Fruit fly (Drosophila melanogaster) whole organism, prepupa: ENCODE results near the gene CG4829.

ENCODE experiments used
- Blimp-1 ChIP-seq: fragments of 200-800 bp; sonication (Bioruptor generic); optimal IDR thresholded peaks from 3 replicates; lab custom pipeline; 2017; ENCODE audit warnings: missing biosample characterization, missing genetic modification characterization, mild to moderate bottlenecking, moderate library complexity, missing genetic modification reagents
- CG10631 ChIP-seq: fragments of 200-800 bp; sonication (Bioruptor generic); optimal IDR thresholded peaks from 2 replicates; lab custom pipeline; 2016; ENCODE audit warnings: missing biosample characterization, missing genetic modification characterization
- CG10669 ChIP-seq: fragments of 200-800 bp; sonication (Bioruptor generic); optimal IDR thresholded peaks from 3 replicates; lab custom pipeline; 2018; ENCODE audit warnings: missing biosample characterization, mild to moderate bottlenecking, missing genetic modification characterization, moderate library complexity
- CG11294 ChIP-seq: fragments of 200-800 bp; sonication (Bioruptor generic); IDR thresholded peaks from 2 replicates; pipeline ENCODE4 v1.3.6; 2022; ENCODE audit warnings: missing biosample characterization, missing genetic modification characterization
- CG11902 ChIP-seq: fragments of 200-800 bp; sonication (Bioruptor generic); optimal IDR thresholded peaks from 3 replicates; lab custom pipeline; 2016; ENCODE audit warnings: missing biosample characterization, missing genetic modification characterization
- CG15336 ChIP-seq: fragments of 200-800 bp; sonication (Bioruptor generic); IDR thresholded peaks from 2 replicates; pipeline ENCODE4 v1.3.6; 2022; ENCODE audit warnings: missing biosample characterization, missing genetic modification characterization
- CG1621 ChIP-seq: fragments of 200-800 bp; sonication (Bioruptor generic); optimal IDR thresholded peaks from 3 replicates; lab custom pipeline; 2018; ENCODE audit warnings: missing biosample characterization, mild to moderate bottlenecking, missing genetic modification characterization
- CG3032 ChIP-seq: fragments of 200-800 bp; optimal IDR thresholded peaks from 2 replicates; lab custom pipeline; 2019; ENCODE audit warnings: missing biosample characterization, mild to moderate bottlenecking, missing genetic modification characterization, moderate library complexity
- CG32006 ChIP-seq: fragments of 200-800 bp; sonication (Bioruptor generic); optimal IDR thresholded peaks from 3 replicates; lab custom pipeline; 2017; ENCODE audit warnings: missing biosample characterization, mild to moderate bottlenecking, missing genetic modification characterization
- CG34406 ChIP-seq: fragments of 200-800 bp; sonication (Bioruptor generic); optimal IDR thresholded peaks from 3 replicates; lab custom pipeline; 2016; ENCODE audit warnings: missing biosample characterization, missing genetic modification characterization
- CG3919 ChIP-seq: fragments of 200-800 bp; sonication (Bioruptor generic); optimal IDR thresholded peaks from 3 replicates; lab custom pipeline; 2016; ENCODE audit warnings: missing biosample characterization, missing genetic modification characterization
- CG4318 ChIP-seq: fragments of 200-800 bp; sonication (Bioruptor generic); optimal IDR thresholded peaks from 3 replicates; lab custom pipeline; 2017; ENCODE audit warnings: missing biosample characterization, mild to moderate bottlenecking, missing genetic modification characterization
- CG6163 ChIP-seq: fragments of 200-800 bp; sonication (Bioruptor generic); IDR thresholded peaks from 3 replicates; pipeline ENCODE4 v1.3.6; 2022; ENCODE audit warnings: missing biosample characterization, missing genetic modification characterization
- CG6276 ChIP-seq: fragments of 200-800 bp; sonication (Bioruptor generic); optimal IDR thresholded peaks from 2 replicates; lab custom pipeline; 2017; ENCODE audit warnings: missing biosample characterization, mild to moderate bottlenecking, missing genetic modification characterization
- CG6808 ChIP-seq: fragments of 200-800 bp; sonication (Bioruptor generic); optimal IDR thresholded peaks from 3 replicates; lab custom pipeline; 2017; ENCODE audit warnings: missing biosample characterization, missing genetic modification characterization, mild to moderate bottlenecking, moderate library complexity, missing genetic modification reagents
- CG8119 ChIP-seq: fragments of 200-800 bp; sonication (Bioruptor generic); IDR thresholded peaks from 3 replicates; pipeline ENCODE4 v1.3.6; 2022; ENCODE audit warnings: missing biosample characterization, missing genetic modification characterization
- CG8319 ChIP-seq: fragments of 200-800 bp; sonication (Bioruptor generic); optimal IDR thresholded peaks from 3 replicates; lab custom pipeline; 2016; ENCODE audit warnings: missing biosample characterization, missing genetic modification characterization
- CG8632 ChIP-seq: fragments of 200-800 bp; sonication (Bioruptor generic); optimal IDR thresholded peaks from 3 replicates; lab custom pipeline; 2016; ENCODE audit warnings: missing biosample characterization, missing genetic modification characterization
- CG9139 ChIP-seq: fragments of 200-800 bp; sonication (Bioruptor generic); optimal IDR thresholded peaks from 3 replicates; lab custom pipeline; 2017; ENCODE audit warnings: missing biosample characterization, mild to moderate bottlenecking, missing genetic modification characterization
- Eip75B ChIP-seq: fragments of 200-800 bp; sonication (Bioruptor generic); optimal IDR thresholded peaks from 3 replicates; lab custom pipeline; 2016; ENCODE audit warnings: missing biosample characterization, missing genetic modification characterization
- Eip78C ChIP-seq: fragments of 200-800 bp; sonication (Bioruptor generic); peaks from one replicate; lab custom pipeline; 2016; ENCODE audit warnings: missing biosample characterization, missing genetic modification characterization
- Ets21C ChIP-seq: fragments of 200-800 bp; sonication (Bioruptor generic); optimal IDR thresholded peaks from 3 replicates; lab custom pipeline; 2016; ENCODE audit warnings: missing biosample characterization, missing genetic modification characterization
- Ets96B ChIP-seq: fragments of 200-800 bp; optimal IDR thresholded peaks from 2 replicates; lab custom pipeline; 2019; ENCODE audit warnings: missing biosample characterization, mild to moderate bottlenecking, missing genetic modification characterization, moderate library complexity
- Gug ChIP-seq: fragments of 200-800 bp; sonication (Bioruptor generic); IDR thresholded peaks from 2 replicates; pipeline ENCODE4 v1.3.6; 2022; ENCODE audit warnings: missing biosample characterization, missing genetic modification characterization
- Hr38 ChIP-seq: sonication (Bioruptor generic); optimal IDR thresholded peaks from 2 replicates; lab custom pipeline; 2016; ENCODE audit warnings: missing biosample characterization, missing genetic modification characterization
- Hr4 ChIP-seq: fragments of 200-800 bp; sonication (Bioruptor generic); optimal IDR thresholded peaks from 3 replicates; lab custom pipeline; 2016; ENCODE audit warnings: missing biosample characterization, missing genetic modification characterization
- Lpt ChIP-seq: fragments of 200-800 bp; sonication (Bioruptor generic); optimal IDR thresholded peaks from 3 replicates; lab custom pipeline; 2016; ENCODE audit warnings: missing biosample characterization, missing genetic modification characterization
- Met ChIP-seq: fragments of 200-800 bp; sonication (Bioruptor generic); optimal IDR thresholded peaks from 3 replicates; lab custom pipeline; 2016; ENCODE audit warnings: missing biosample characterization, missing genetic modification characterization
- OdsH ChIP-seq: fragments of 200-800 bp; sonication (Bioruptor generic); optimal IDR thresholded peaks from 3 replicates; lab custom pipeline; 2016; ENCODE audit warnings: missing biosample characterization, missing genetic modification characterization
- Smox ChIP-seq: fragments of 200-800 bp; sonication (Bioruptor generic); optimal IDR thresholded peaks from 3 replicates; lab custom pipeline; 2016; ENCODE audit warnings: missing biosample characterization, missing genetic modification characterization
- achi ChIP-seq: fragments of 200-800 bp; sonication (Bioruptor generic); optimal IDR thresholded peaks from 3 replicates; lab custom pipeline; 2016; ENCODE audit warnings: missing biosample characterization, missing genetic modification characterization
- acj6 ChIP-seq: fragments of 200-800 bp; sonication (Bioruptor generic); optimal IDR thresholded peaks from 3 replicates; lab custom pipeline; 2016; ENCODE audit warnings: missing biosample characterization, missing genetic modification characterization
- cyc ChIP-seq: fragments of 200-800 bp; sonication (Bioruptor generic); optimal IDR thresholded peaks from 3 replicates; lab custom pipeline; 2016; ENCODE audit warnings: missing biosample characterization, missing genetic modification characterization
- dac ChIP-seq: fragments of 200-800 bp; sonication (Bioruptor generic); optimal IDR thresholded peaks from 2 replicates; lab custom pipeline; 2017; ENCODE audit warnings: missing biosample characterization, mild to moderate bottlenecking, missing genetic modification characterization
- dsx ChIP-seq: fragments of 200-800 bp; optimal IDR thresholded peaks from 3 replicates; lab custom pipeline; 2019; ENCODE audit warnings: missing biosample characterization, mild to moderate bottlenecking, missing genetic modification characterization, moderate library complexity; ENCODE audit not compliant: poor library complexity, severe bottlenecking
- eg ChIP-seq: fragments of 200-800 bp; sonication (Bioruptor generic); IDR thresholded peaks from 3 replicates; pipeline ENCODE4 v1.3.6; 2022; ENCODE audit warnings: missing biosample characterization, missing genetic modification characterization
- fd85E ChIP-seq: fragments of 200-800 bp; sonication (Bioruptor generic); optimal IDR thresholded peaks from 3 replicates; lab custom pipeline; 2016; ENCODE audit warnings: missing biosample characterization, missing genetic modification characterization
- lz ChIP-seq: fragments of 200-800 bp; sonication (Bioruptor generic); optimal IDR thresholded peaks from 3 replicates; lab custom pipeline; 2016; ENCODE audit warnings: missing biosample characterization, missing genetic modification characterization
- net ChIP-seq: fragments of 200-800 bp; sonication (Bioruptor generic); optimal IDR thresholded peaks from 3 replicates; lab custom pipeline; 2016; ENCODE audit warnings: missing biosample characterization, missing genetic modification characterization
- pdm3 ChIP-seq: fragments of 200-800 bp; sonication (Bioruptor generic); optimal IDR thresholded peaks from 3 replicates; lab custom pipeline; 2016; ENCODE audit warnings: missing biosample characterization, missing genetic modification characterization
- salr ChIP-seq, 2 experiments: fragments of 200-800 bp; sonication (Bioruptor generic); optimal IDR thresholded peaks; 3 replicates each; lab custom pipeline; 2016 to 2018; ENCODE audit warnings: missing biosample characterization in 2 of 2, missing genetic modification characterization in 2 of 2, mild to moderate bottlenecking in 1 of 2
- spab ChIP-seq: fragments of 200-800 bp; sonication (Bioruptor generic); optimal IDR thresholded peaks from 2 replicates; lab custom pipeline; 2017; ENCODE audit warnings: missing biosample characterization, mild to moderate bottlenecking, missing genetic modification characterization, missing genetic modification reagents
- ss ChIP-seq, 2 experiments: fragments of 200-800 bp; sonication (Bioruptor generic); optimal IDR thresholded peaks; 2 replicates in 1 of 2; 3 replicates in 1 of 2; lab custom pipeline; 2017 to 2018; ENCODE audit warnings: mild to moderate bottlenecking in 2 of 2, missing biosample characterization in 2 of 2, missing genetic modification characterization in 2 of 2, moderate library complexity in 1 of 2
- svp ChIP-seq: fragments of 200-800 bp; sonication (Bioruptor generic); peaks from one replicate; lab custom pipeline; 2016; ENCODE audit warnings: missing biosample characterization, missing genetic modification characterization
- topi ChIP-seq: fragments of 200-800 bp; sonication (Bioruptor generic); optimal IDR thresholded peaks from 3 replicates; lab custom pipeline; 2016; ENCODE audit warnings: missing biosample characterization, missing genetic modification characterization
- vri ChIP-seq: fragments of 200-800 bp; sonication (Bioruptor generic); optimal IDR thresholded peaks from 3 replicates; lab custom pipeline; 2016; ENCODE audit warnings: missing biosample characterization, mild to moderate bottlenecking, missing genetic modification characterization

Gene CG4829

DNA sequence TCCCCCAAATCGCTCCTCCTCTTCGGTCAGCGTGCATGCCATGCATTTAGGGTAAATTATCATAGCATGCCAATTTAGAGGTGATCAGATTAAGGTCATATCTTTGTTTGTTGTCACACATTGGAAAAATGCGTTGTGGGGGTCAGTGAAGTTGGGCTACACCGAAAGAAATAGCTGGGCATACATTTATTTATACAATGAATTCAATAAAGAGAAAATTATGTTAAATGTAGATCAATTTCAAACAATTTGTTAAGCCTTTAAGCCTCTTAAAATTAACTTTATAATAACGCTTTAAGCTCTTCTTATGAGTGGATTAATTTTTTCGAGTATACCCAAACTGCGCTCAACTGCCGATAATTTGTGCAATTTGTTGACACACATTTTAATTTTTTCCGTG is 2.9 kb downstream of the CG4829 start (continued):
- TF ChIP-seq Smox (GFP tag; lab: Kevin White, UChicago) (no peak), net (no peak), CG9139 (GFP tag; lab: Kevin White, UChicago) (no peak), achi (no peak), CG10669 (GFP tag; lab: Kevin White, UChicago) (peak; percentile 14), CG8319 (GFP tag; lab: Kevin White, UChicago) (no peak), Gug (GFP tag; lab: Robert Waterston, UW) (no peak)

DNA sequence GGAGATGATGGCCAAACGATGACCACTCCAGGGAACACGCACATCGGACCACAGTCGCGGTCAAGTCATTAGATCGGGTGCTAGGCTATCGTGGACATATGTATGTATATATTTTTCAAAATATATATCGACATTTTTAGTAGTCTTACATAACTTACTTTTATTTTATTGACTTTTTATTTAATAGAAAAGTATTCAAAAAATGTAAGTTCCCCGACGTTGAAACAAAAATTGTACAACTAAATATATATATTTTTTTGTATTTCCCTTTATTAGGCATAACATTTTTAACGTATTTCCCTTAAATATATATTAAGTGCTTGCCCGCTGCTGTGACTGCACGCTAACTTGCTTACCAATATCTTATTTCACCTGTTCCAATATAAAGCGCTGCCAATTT is 3.7 kb downstream of the CG4829 start:
- TF ChIP-seq Eip75B = peak; percentile 15
- TF ChIP-seq achi = peak; percentile 25
- TF ChIP-seq CG10631 = peak; percentile 6
- no peak for TF ChIP-seq Blimp-1 (GFP tag; lab: Kevin White, UChicago)
- no peak for TF ChIP-seq CG11294
- no peak for TF ChIP-seq cyc (GFP tag; lab: Kevin White, UChicago)
- TF ChIP-seq topi (GFP tag; lab: Kevin White, UChicago) = peak; percentile 9
- TF ChIP-seq vri (GFP tag; lab: Kevin White, UChicago) = no peak
- TF ChIP-seq CG34406 (GFP tag; lab: Kevin White, UChicago) = peak; percentile 1
- TF ChIP-seq CG3032 (tag; lab: Kevin White, UChicago) = peak; percentile 43
- TF ChIP-seq CG4318 (GFP tag; lab: Kevin White, UChicago) = peak; percentile 26
- peak; percentile 55 for TF ChIP-seq Gug (GFP tag; lab: Robert Waterston, UW)
- peak; percentile 80 for TF ChIP-seq CG15336 (GFP tag; lab: Robert Waterston, UW)
- no peak for TF ChIP-seq Lpt (GFP tag; lab: Kevin White, UChicago)
- peak; percentile 49 for TF ChIP-seq dsx (GFP tag; lab: Kevin White, UChicago)
- peak; percentile 22 for TF ChIP-seq CG3919 (GFP tag; lab: Kevin White, UChicago)
- TF ChIP-seq Hr38 (GFP tag; lab: Kevin White, UChicago) = no peak
- TF ChIP-seq Met (GFP tag; lab: Kevin White, UChicago) = peak; percentile 10
- TF ChIP-seq ss (GFP tag; optimal IDR thresholded peaks at IDR 0.05; lab: Kevin White, UChicago) = peak; percentile 43 to 48
- peak; percentile 24 for TF ChIP-seq CG6808 (GFP tag; lab: Kevin White, UChicago)
- TF ChIP-seq salr (GFP tag; optimal IDR thresholded peaks at IDR 0.05; lab: Kevin White, UChicago) = peak in 1 of 2 experiments; percentile 27
- TF ChIP-seq fd85E (GFP tag; lab: Kevin White, UChicago) = no peak
- TF ChIP-seq Ets96B (tag; lab: Kevin White, UChicago) = peak; percentile 22
- TF ChIP-seq CG6163 (GFP tag; lab: Robert Waterston, UW) = peak; percentile 59; the same call in 1 of the 3 replicates
- TF ChIP-seq OdsH (GFP tag; lab: Kevin White, UChicago) = peak; percentile 21
- peak; percentile 62 for TF ChIP-seq CG32006 (GFP tag; lab: Kevin White, UChicago)
- TF ChIP-seq Eip78C (GFP tag; lab: Kevin White, UChicago) = peak; percentile 78
- TF ChIP-seq CG10669 (GFP tag; lab: Kevin White, UChicago) = peak; percentile 39
- peak; percentile 0 for TF ChIP-seq spab
- TF ChIP-seq CG6276 (GFP tag; lab: Kevin White, UChicago) = peak; percentile 35
- peak; percentile 15 for TF ChIP-seq acj6 (GFP tag; lab: Kevin White, UChicago)
- TF ChIP-seq Smox (GFP tag; lab: Kevin White, UChicago) = peak; percentile 1
- TF ChIP-seq eg = peak; percentile 68; the same call in 2 of the 3 replicates
- peak; percentile 37 for TF ChIP-seq Hr4 (GFP tag; lab: Kevin White, UChicago)
- peak; percentile 72 for TF ChIP-seq CG8119 (GFP tag; lab: Robert Waterston, UW)
- TF ChIP-seq lz (GFP tag; lab: Kevin White, UChicago) = no peak
- peak; percentile 73 for TF ChIP-seq svp
- no peak for TF ChIP-seq CG1621 (tag; lab: Kevin White, UChicago)
- TF ChIP-seq CG8632 = no peak
- no peak for TF ChIP-seq Ets21C (GFP tag; lab: Kevin White, UChicago)
- no peak for TF ChIP-seq dac (GFP tag; lab: Kevin White, UChicago)
- no peak for TF ChIP-seq CG11902 (GFP tag; lab: Kevin White, UChicago)
- peak; percentile 22 for TF ChIP-seq pdm3
